Worm (Caenorhabditis elegans): ENCODE results near the gene F19C7.2.

ce11 chrIV:4605608-4606007 is 5.9 kb downstream of the F19C7.2 start, which contains the start of gene nspg-10:
- no peak for TF ChIP-seq hmg-4 (GFP tag; optimal IDR thresholded peaks at IDR 0.05)
- no peak for TF ChIP-seq hmbx-1 (tag; optimal IDR thresholded peaks at IDR 0.05)
- no peak for TF ChIP-seq scrt-1 (GFP tag; IDR thresholded peaks at IDR 0.05)
- no peak for TF ChIP-seq ama-1 (optimal IDR thresholded peaks at IDR 0.05)
- no peak for TF ChIP-seq tbx-11 (GFP tag; IDR thresholded peaks at IDR 0.05)
- TF ChIP-seq flt-1 (GFP tag; IDR thresholded peaks at IDR 0.05) = no peak
- TF ChIP-seq pes-1 (GFP tag; IDR thresholded peaks at IDR 0.05) = no peak
- no peak for TF ChIP-seq ceh-36 (tag; optimal IDR thresholded peaks at IDR 0.05)
